Worm (Caenorhabditis elegans) whole organism, midembryonic: ENCODE data around the gene srt-6.

ENCODE experiments used
- T22C8.4 ChIP-seq: fragments of 200-800 bp; sonication (Bioruptor generic); IDR thresholded peaks from 2 replicates; pipeline ENCODE4 v1.3.6; 2022; ENCODE audit warnings: missing genetic modification characterization, missing compliant biosample characterization
- cog-1 ChIP-seq: sonication (generic microtip); optimal IDR thresholded peaks from 2 replicates; lab custom pipeline; 2016; ENCODE audit warnings: missing genetic modification characterization, missing compliant biosample characterization
- flt-1 ChIP-seq: fragments of 200-800 bp; sonication (Bioruptor generic); IDR thresholded peaks from 2 replicates; pipeline ENCODE4 v1.3.6; 2022; ENCODE audit warnings: missing genetic modification characterization, missing compliant biosample characterization
- klf-2 ChIP-seq: fragments of 200-800 bp; sonication (Bioruptor generic); conservative IDR thresholded peaks from 2 replicates; pipeline ENCODE4 v1.3.6; 2022; ENCODE audit warnings: missing genetic modification reagents, missing genetic modification characterization, missing compliant biosample characterization
- med-1 ChIP-seq: sonication (generic microtip); optimal IDR thresholded peaks from 2 replicates; lab custom pipeline; 2017; ENCODE audit warnings: missing genetic modification characterization, mild to moderate bottlenecking, missing compliant biosample characterization, antibody characterized with exemption, missing genetic modification reagents; ENCODE audit not compliant: insufficient read depth
- ref-1 ChIP-seq: fragments of 200-800 bp; sonication (Bioruptor generic); conservative IDR thresholded peaks from 2 replicates; pipeline ENCODE4 v1.3.6; 2022; ENCODE audit warnings: missing genetic modification reagents, missing genetic modification characterization, missing compliant biosample characterization
- tab-1 ChIP-seq: fragments of 200-800 bp; sonication (Bioruptor generic); IDR thresholded peaks from 2 replicates; pipeline ENCODE4 v1.3.6; 2022; ENCODE audit warnings: missing genetic modification characterization, missing compliant biosample characterization
- ztf-23 ChIP-seq: fragments of 200-800 bp; sonication (Bioruptor generic); IDR thresholded peaks from 2 replicates; pipeline ENCODE4 v1.3.6; 2022; ENCODE audit warnings: missing genetic modification reagents, missing genetic modification characterization, missing compliant biosample characterization
- ztf-29 ChIP-seq: fragments of 200-800 bp; sonication (Bioruptor generic); IDR thresholded peaks from 2 replicates; pipeline ENCODE4 v1.3.6; 2022; ENCODE audit warnings: missing genetic modification reagents, missing genetic modification characterization, missing compliant biosample characterization

Gene srt-6

DNA sequence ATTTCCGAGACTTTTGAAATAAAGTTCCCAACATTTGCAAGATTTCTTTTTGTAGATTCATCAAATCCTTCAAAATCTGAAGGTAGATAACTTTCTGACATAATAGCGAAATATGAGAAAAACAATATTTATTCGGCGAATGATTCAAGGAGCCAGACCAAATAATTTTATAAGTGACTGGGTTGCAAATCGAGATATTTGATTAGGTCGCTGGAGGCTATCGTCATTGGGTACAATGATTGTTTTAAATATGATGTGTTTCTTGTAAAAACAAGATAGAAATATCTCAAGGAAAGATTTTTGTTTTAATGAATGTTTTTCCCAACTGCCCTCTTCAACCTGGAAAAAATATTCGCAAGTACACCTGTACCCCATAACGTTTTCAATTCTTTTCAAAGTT lies 20.3 kb upstream of the srt-6 start, which contains the start of gene srw-69:
Gene srw-69 (minus strand): TSS at position 101 of the 400 bp plus-strand sequence.
- no peak for TF ChIP-seq ztf-29 (GFP tag; lab: Robert Waterston, UW)
- no peak for TF ChIP-seq ztf-23 (GFP tag; lab: Robert Waterston, UW)
- TF ChIP-seq tab-1 (GFP tag; lab: Robert Waterston, UW), result no peak
- no peak for TF ChIP-seq ref-1 (GFP tag; lab: Robert Waterston, UW)
- no peak for TF ChIP-seq med-1 (GFP tag; lab: Kevin White, UChicago)
- TF ChIP-seq T22C8.4 (GFP tag; lab: Robert Waterston, UW), result no peak
- no peak for TF ChIP-seq klf-2 (GFP tag; lab: Robert Waterston, UW)
- TF ChIP-seq cog-1 (tag; lab: Kevin White, UChicago), result no peak
- TF ChIP-seq flt-1 (GFP tag; lab: Robert Waterston, UW), result no peak

DNA sequence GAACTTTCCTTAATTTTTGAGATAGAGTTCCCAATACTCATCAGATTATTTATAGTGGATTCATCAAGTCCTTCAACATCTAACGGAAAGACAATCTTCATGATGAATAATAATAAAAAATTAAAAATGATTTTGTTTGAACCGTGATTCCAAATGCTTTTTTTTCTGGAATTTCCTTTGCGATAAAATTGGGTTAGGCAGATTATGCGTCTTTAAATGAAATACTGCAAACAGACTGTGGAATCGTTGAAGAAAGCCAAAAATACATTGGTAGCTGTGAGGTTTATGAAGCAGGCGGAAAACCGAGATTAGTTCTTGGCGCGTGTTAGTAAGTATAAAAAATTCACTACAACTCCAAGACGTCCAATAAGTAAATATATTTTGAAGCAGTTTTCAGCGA lies 18.0 kb upstream of the srt-6 start, which contains the start of gene srw-68:
Gene srw-68 (minus strand): TSS at position 101 of the 400 bp plus-strand sequence.
- TF ChIP-seq cog-1 (tag; lab: Kevin White, UChicago) (no peak), klf-2 (GFP tag; lab: Robert Waterston, UW) (no peak), ztf-23 (GFP tag; lab: Robert Waterston, UW) (no peak), med-1 (GFP tag; lab: Kevin White, UChicago) (no peak), tab-1 (GFP tag; lab: Robert Waterston, UW) (no peak), ref-1 (GFP tag; lab: Robert Waterston, UW) (no peak), T22C8.4 (GFP tag; lab: Robert Waterston, UW) (no peak), flt-1 (GFP tag; lab: Robert Waterston, UW) (no peak), ztf-29 (GFP tag; lab: Robert Waterston, UW) (no peak)

DNA sequence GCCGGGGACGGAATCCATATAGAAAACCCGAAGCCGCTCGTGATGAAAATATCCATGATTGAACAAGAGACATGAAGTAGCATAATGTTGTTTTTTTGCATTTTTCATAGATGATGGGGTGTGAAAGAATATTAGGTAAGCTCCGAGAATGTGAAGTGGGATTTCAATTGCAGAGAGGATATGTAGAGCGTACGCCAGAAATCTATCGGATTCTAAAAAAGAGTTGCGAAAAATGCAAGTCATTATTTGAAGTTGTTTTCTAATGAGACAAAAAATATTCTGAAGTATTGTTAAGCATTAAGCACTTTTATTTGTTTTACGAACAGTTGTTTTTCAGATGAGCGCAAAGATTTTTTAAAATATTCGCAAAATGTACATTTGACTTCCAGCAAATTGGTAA lies 15.7 kb upstream of the srt-6 start, which contains the start of gene F18E3.10:
Gene F18E3.10 (minus strand): TSS at position 101 of the 400 bp plus-strand sequence.
- TF ChIP-seq flt-1 (GFP tag; lab: Robert Waterston, UW) (no peak), klf-2 (GFP tag; lab: Robert Waterston, UW) (no peak), med-1 (GFP tag; lab: Kevin White, UChicago) (no peak), ztf-23 (GFP tag; lab: Robert Waterston, UW) (no peak), T22C8.4 (GFP tag; lab: Robert Waterston, UW) (no peak), tab-1 (GFP tag; lab: Robert Waterston, UW) (no peak), cog-1 (tag; lab: Kevin White, UChicago) (no peak), ref-1 (GFP tag; lab: Robert Waterston, UW) (no peak), ztf-29 (GFP tag; lab: Robert Waterston, UW) (no peak)

DNA sequence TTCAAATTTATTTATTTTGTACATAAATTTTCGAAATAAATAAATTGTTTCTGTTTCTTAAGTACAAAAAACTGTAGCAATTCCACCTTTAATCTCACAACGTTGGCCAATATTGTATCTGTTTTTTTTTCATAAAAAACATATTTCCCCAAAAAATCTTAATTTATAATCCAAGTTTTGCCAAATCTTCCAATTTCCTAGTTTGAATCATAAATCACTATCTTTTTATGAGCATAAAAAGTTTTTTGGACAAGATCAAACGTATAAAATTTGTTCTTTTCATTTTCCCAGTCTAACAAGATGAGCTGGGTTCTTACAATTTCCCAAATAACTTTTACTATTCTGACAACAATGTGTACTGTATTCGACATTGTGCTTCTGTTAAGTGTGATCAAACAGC lies 11.5 kb upstream of the srt-6 start, which contains the start of gene srxa-4:
Gene srxa-4 (plus strand): TSS at position 301 of the 400 bp plus-strand sequence.
- TF ChIP-seq tab-1 (GFP tag; lab: Robert Waterston, UW), result no peak
- no peak for TF ChIP-seq med-1 (GFP tag; lab: Kevin White, UChicago)
- TF ChIP-seq cog-1 (tag; lab: Kevin White, UChicago), result no peak
- TF ChIP-seq flt-1 (GFP tag; lab: Robert Waterston, UW), result no peak
- TF ChIP-seq T22C8.4 (GFP tag; lab: Robert Waterston, UW), result no peak

DNA sequence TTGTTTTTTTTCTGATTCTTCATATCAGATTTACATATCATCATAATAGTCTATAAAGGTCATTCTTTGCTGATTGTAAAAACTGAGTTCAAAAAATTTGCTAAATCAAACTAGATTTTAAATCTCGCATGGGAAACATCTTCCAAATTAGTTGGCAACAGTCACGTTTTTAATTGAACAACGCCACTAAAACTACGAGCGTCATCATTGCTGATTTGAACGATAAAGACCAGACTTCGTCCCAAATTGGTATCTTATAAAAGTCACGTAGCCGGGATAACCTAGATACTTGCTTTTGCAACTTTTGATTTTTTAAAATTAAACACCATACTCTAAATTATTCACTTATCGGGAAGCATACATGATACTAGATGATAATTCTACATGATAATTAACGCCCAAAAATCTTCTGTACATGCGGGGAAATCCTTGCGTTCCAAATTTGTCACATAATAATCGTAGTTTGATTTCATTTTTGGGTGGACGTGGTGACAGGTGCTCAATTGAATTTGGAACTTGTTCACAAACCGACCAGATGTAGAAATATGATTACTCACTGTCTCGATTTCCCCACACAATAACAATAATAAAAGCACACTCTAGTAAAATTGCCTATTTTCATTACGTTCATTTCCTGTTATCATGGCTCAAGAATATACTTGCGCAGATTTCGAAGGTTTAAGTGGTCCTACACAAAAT lies 8.6 kb upstream of the srt-6 start, which contains the start of gene srw-67:
Gene srw-67 (plus strand): TSS at position 643 of the 699 bp plus-strand sequence.
- TF ChIP-seq klf-2 (GFP tag; lab: Robert Waterston, UW) (no peak), ref-1 (GFP tag; lab: Robert Waterston, UW) (no peak), tab-1 (GFP tag; lab: Robert Waterston, UW) (no peak), med-1 (GFP tag; lab: Kevin White, UChicago) (no peak), ztf-29 (GFP tag; lab: Robert Waterston, UW) (no peak), flt-1 (GFP tag; lab: Robert Waterston, UW) (no peak), T22C8.4 (GFP tag; lab: Robert Waterston, UW) (no peak), ztf-23 (GFP tag; lab: Robert Waterston, UW) (no peak), cog-1 (tag; lab: Kevin White, UChicago) (no peak)

DNA sequence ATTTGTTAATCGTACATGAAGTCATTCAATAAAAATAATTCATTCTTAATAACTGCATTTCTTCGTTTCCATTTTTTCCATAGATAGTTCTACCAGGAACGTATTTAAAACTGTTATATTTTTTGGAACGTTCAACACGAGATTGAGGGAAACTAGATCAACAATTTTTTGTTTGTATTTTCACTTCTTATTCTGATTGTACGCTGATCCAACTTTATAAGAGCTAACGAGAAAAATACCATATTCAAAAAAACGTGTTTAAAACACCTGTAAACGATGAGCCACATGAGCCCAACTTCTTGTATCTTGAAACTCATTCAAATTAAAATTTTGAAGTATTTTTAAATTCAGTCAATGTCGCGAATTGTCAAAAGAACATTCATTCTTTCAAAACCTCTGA lies 8.0 kb upstream of the srt-6 start:
- TF ChIP-seq med-1 (GFP tag; lab: Kevin White, UChicago) (no peak), ztf-23 (GFP tag; lab: Robert Waterston, UW) (no peak), tab-1 (GFP tag; lab: Robert Waterston, UW) (no peak), ztf-29 (GFP tag; lab: Robert Waterston, UW) (no peak), klf-2 (GFP tag; lab: Robert Waterston, UW) (no peak), T22C8.4 (GFP tag; lab: Robert Waterston, UW) (no peak), cog-1 (tag; lab: Kevin White, UChicago) (no peak), ref-1 (GFP tag; lab: Robert Waterston, UW) (no peak), flt-1 (GFP tag; lab: Robert Waterston, UW) (no peak)

DNA sequence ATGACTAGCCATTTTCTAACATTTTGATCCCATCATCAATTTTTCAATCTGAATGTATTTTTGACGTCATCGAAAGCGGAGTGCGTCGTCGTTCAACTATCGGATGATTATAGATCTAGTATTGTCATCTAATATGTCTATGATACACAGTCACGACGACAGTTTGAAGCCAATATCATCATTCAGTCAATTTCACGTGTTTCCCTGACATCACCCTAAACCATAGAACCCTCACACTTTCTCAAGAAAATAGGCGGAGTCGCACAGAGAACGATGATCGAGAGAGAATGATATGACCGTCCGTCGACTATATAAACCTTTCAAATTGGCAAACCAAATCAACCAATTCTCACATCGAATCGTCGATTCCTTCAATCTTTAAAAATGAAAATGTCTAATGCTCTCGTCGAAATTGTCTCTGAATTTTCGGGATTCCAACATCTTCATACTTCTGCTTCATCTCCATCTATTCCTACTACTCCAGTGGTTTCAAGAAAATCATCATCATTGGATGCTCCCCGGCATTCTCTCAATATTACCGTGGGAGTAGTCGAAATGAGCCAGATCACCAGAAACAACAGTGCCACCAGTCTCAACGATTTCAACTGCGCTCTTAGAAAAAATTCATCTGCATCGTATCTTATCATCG lies 7.3 kb upstream of the srt-6 start, which contains the start of gene F18E3.13:
Gene F18E3.13 (plus strand): TSS at position 385 of the 649 bp plus-strand sequence.
- TF ChIP-seq med-1 (GFP tag; lab: Kevin White, UChicago), result no peak
- no peak for TF ChIP-seq klf-2 (GFP tag; lab: Robert Waterston, UW)
- no peak for TF ChIP-seq cog-1 (tag; lab: Kevin White, UChicago)
- TF ChIP-seq ztf-29 (GFP tag; lab: Robert Waterston, UW), result no peak
- no peak for TF ChIP-seq ref-1 (GFP tag; lab: Robert Waterston, UW)
- no peak for TF ChIP-seq ztf-23 (GFP tag; lab: Robert Waterston, UW)
- no peak for TF ChIP-seq T22C8.4 (GFP tag; lab: Robert Waterston, UW)

DNA sequence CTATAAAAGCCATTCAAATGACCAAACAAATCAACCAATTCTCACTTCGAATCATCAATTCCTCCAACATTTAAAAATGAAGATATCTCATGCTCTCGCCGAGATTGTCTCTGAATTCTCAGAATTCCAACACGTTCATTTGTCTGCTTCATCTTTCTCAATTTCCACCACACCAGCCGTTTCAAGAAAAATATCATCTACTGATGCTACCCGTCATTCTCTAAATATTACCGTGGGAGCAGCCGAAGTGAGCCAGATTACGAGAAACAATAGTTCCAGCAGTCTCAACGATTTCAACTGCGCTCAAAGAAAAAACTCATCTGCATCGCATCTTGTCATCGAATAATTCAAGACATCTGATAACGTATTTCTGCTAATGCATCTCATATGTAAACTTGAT lies 6.3 kb upstream of the srt-6 start, which contains the start of gene F18E3.12:
Gene F18E3.12 (plus strand): TSS at position 77 of the 400 bp plus-strand sequence.
- no peak for TF ChIP-seq ztf-29 (GFP tag; lab: Robert Waterston, UW)
